Fruit fly (Drosophila melanogaster) whole organism, prepupa: ENCODE data around the gene CG6791.

ENCODE experiments used
- CG11294 ChIP-seq: fragments of 200-800 bp; sonication (Bioruptor generic); IDR thresholded peaks from 2 replicates; pipeline ENCODE4 v1.3.6; 2022; ENCODE audit warnings: missing biosample characterization, missing genetic modification characterization
- CG11762 ChIP-seq: fragments of 200-800 bp; sonication (Bioruptor generic); optimal IDR thresholded peaks from 3 replicates; lab custom pipeline; 2016; ENCODE audit warnings: missing biosample characterization, missing genetic modification characterization; ENCODE audit not compliant: insufficient read depth
- CG15336 ChIP-seq: fragments of 200-800 bp; sonication (Bioruptor generic); IDR thresholded peaks from 2 replicates; pipeline ENCODE4 v1.3.6; 2022; ENCODE audit warnings: missing biosample characterization, missing genetic modification characterization
- CG16779 ChIP-seq: fragments of 200-800 bp; sonication (Bioruptor generic); optimal IDR thresholded peaks from 3 replicates; lab custom pipeline; 2017; ENCODE audit warnings: missing biosample characterization, mild to moderate bottlenecking, missing genetic modification characterization
- CG3032 ChIP-seq: fragments of 200-800 bp; optimal IDR thresholded peaks from 2 replicates; lab custom pipeline; 2019; ENCODE audit warnings: missing biosample characterization, mild to moderate bottlenecking, missing genetic modification characterization, moderate library complexity
- CG32006 ChIP-seq: fragments of 200-800 bp; sonication (Bioruptor generic); optimal IDR thresholded peaks from 3 replicates; lab custom pipeline; 2017; ENCODE audit warnings: missing biosample characterization, mild to moderate bottlenecking, missing genetic modification characterization
- CG34406 ChIP-seq: fragments of 200-800 bp; sonication (Bioruptor generic); optimal IDR thresholded peaks from 3 replicates; lab custom pipeline; 2016; ENCODE audit warnings: missing biosample characterization, missing genetic modification characterization
- CG6163 ChIP-seq: fragments of 200-800 bp; sonication (Bioruptor generic); IDR thresholded peaks from 3 replicates; pipeline ENCODE4 v1.3.6; 2022; ENCODE audit warnings: missing biosample characterization, missing genetic modification characterization
- CG6276 ChIP-seq: fragments of 200-800 bp; sonication (Bioruptor generic); optimal IDR thresholded peaks from 2 replicates; lab custom pipeline; 2017; ENCODE audit warnings: missing biosample characterization, mild to moderate bottlenecking, missing genetic modification characterization
- CG6854 ChIP-seq: fragments of 200-800 bp; sonication (Bioruptor generic); optimal IDR thresholded peaks from 2 replicates; lab custom pipeline; 2017; ENCODE audit warnings: missing biosample characterization, mild to moderate bottlenecking, missing genetic modification characterization
- CG7368 ChIP-seq: fragments of 200-800 bp; sonication (Bioruptor generic); optimal IDR thresholded peaks from 3 replicates; lab custom pipeline; 2016; ENCODE audit warnings: missing biosample characterization, missing genetic modification characterization
- CG8119 ChIP-seq: fragments of 200-800 bp; sonication (Bioruptor generic); IDR thresholded peaks from 3 replicates; pipeline ENCODE4 v1.3.6; 2022; ENCODE audit warnings: missing biosample characterization, missing genetic modification characterization
- CG8319 ChIP-seq: fragments of 200-800 bp; sonication (Bioruptor generic); optimal IDR thresholded peaks from 3 replicates; lab custom pipeline; 2016; ENCODE audit warnings: missing biosample characterization, missing genetic modification characterization
- CG8632 ChIP-seq: fragments of 200-800 bp; sonication (Bioruptor generic); optimal IDR thresholded peaks from 3 replicates; lab custom pipeline; 2016; ENCODE audit warnings: missing biosample characterization, missing genetic modification characterization
- CG9139 ChIP-seq: fragments of 200-800 bp; sonication (Bioruptor generic); optimal IDR thresholded peaks from 3 replicates; lab custom pipeline; 2017; ENCODE audit warnings: missing biosample characterization, mild to moderate bottlenecking, missing genetic modification characterization
- Eip75B ChIP-seq: fragments of 200-800 bp; sonication (Bioruptor generic); optimal IDR thresholded peaks from 3 replicates; lab custom pipeline; 2016; ENCODE audit warnings: missing biosample characterization, missing genetic modification characterization
- Eip78C ChIP-seq: fragments of 200-800 bp; sonication (Bioruptor generic); peaks from one replicate; lab custom pipeline; 2016; ENCODE audit warnings: missing biosample characterization, missing genetic modification characterization
- Ets21C ChIP-seq: fragments of 200-800 bp; sonication (Bioruptor generic); optimal IDR thresholded peaks from 3 replicates; lab custom pipeline; 2016; ENCODE audit warnings: missing biosample characterization, missing genetic modification characterization
- Ets96B ChIP-seq: fragments of 200-800 bp; optimal IDR thresholded peaks from 2 replicates; lab custom pipeline; 2019; ENCODE audit warnings: missing biosample characterization, mild to moderate bottlenecking, missing genetic modification characterization, moderate library complexity
- Hr38 ChIP-seq: sonication (Bioruptor generic); optimal IDR thresholded peaks from 2 replicates; lab custom pipeline; 2016; ENCODE audit warnings: missing biosample characterization, missing genetic modification characterization
- Hr4 ChIP-seq: fragments of 200-800 bp; sonication (Bioruptor generic); optimal IDR thresholded peaks from 3 replicates; lab custom pipeline; 2016; ENCODE audit warnings: missing biosample characterization, missing genetic modification characterization
- Lpt ChIP-seq: fragments of 200-800 bp; sonication (Bioruptor generic); optimal IDR thresholded peaks from 3 replicates; lab custom pipeline; 2016; ENCODE audit warnings: missing biosample characterization, missing genetic modification characterization
- Met ChIP-seq: fragments of 200-800 bp; sonication (Bioruptor generic); optimal IDR thresholded peaks from 3 replicates; lab custom pipeline; 2016; ENCODE audit warnings: missing biosample characterization, missing genetic modification characterization
- OdsH ChIP-seq: fragments of 200-800 bp; sonication (Bioruptor generic); optimal IDR thresholded peaks from 3 replicates; lab custom pipeline; 2016; ENCODE audit warnings: missing biosample characterization, missing genetic modification characterization
- Smox ChIP-seq: fragments of 200-800 bp; sonication (Bioruptor generic); optimal IDR thresholded peaks from 3 replicates; lab custom pipeline; 2016; ENCODE audit warnings: missing biosample characterization, missing genetic modification characterization
- Sox15 ChIP-seq: fragments of 200-800 bp; sonication (Bioruptor generic); optimal IDR thresholded peaks from 3 replicates; lab custom pipeline; 2016; ENCODE audit warnings: missing biosample characterization, missing genetic modification characterization
- achi ChIP-seq: fragments of 200-800 bp; sonication (Bioruptor generic); optimal IDR thresholded peaks from 3 replicates; lab custom pipeline; 2016; ENCODE audit warnings: missing biosample characterization, missing genetic modification characterization
- dac ChIP-seq: fragments of 200-800 bp; sonication (Bioruptor generic); optimal IDR thresholded peaks from 2 replicates; lab custom pipeline; 2017; ENCODE audit warnings: missing biosample characterization, mild to moderate bottlenecking, missing genetic modification characterization
- dsx ChIP-seq: fragments of 200-800 bp; optimal IDR thresholded peaks from 3 replicates; lab custom pipeline; 2019; ENCODE audit warnings: missing biosample characterization, mild to moderate bottlenecking, missing genetic modification characterization, moderate library complexity; ENCODE audit not compliant: poor library complexity, severe bottlenecking
- eg ChIP-seq: fragments of 200-800 bp; sonication (Bioruptor generic); IDR thresholded peaks from 3 replicates; pipeline ENCODE4 v1.3.6; 2022; ENCODE audit warnings: missing biosample characterization, missing genetic modification characterization
- esn ChIP-seq: fragments of 200-800 bp; sonication (Bioruptor generic); optimal IDR thresholded peaks from 2 replicates; lab custom pipeline; 2016; ENCODE audit warnings: missing biosample characterization, mild to moderate bottlenecking, missing genetic modification characterization, moderate library complexity
- fd85E ChIP-seq: fragments of 200-800 bp; sonication (Bioruptor generic); optimal IDR thresholded peaks from 3 replicates; lab custom pipeline; 2016; ENCODE audit warnings: missing biosample characterization, missing genetic modification characterization
- lz ChIP-seq: fragments of 200-800 bp; sonication (Bioruptor generic); optimal IDR thresholded peaks from 3 replicates; lab custom pipeline; 2016; ENCODE audit warnings: missing biosample characterization, missing genetic modification characterization
- net ChIP-seq: fragments of 200-800 bp; sonication (Bioruptor generic); optimal IDR thresholded peaks from 3 replicates; lab custom pipeline; 2016; ENCODE audit warnings: missing biosample characterization, missing genetic modification characterization
- pdm3 ChIP-seq: fragments of 200-800 bp; sonication (Bioruptor generic); optimal IDR thresholded peaks from 3 replicates; lab custom pipeline; 2016; ENCODE audit warnings: missing biosample characterization, missing genetic modification characterization
- salr ChIP-seq, 2 experiments: fragments of 200-800 bp; sonication (Bioruptor generic); optimal IDR thresholded peaks; 3 replicates each; lab custom pipeline; 2016 to 2018; ENCODE audit warnings: missing biosample characterization in 2 of 2, missing genetic modification characterization in 2 of 2, mild to moderate bottlenecking in 1 of 2
- spab ChIP-seq: fragments of 200-800 bp; sonication (Bioruptor generic); optimal IDR thresholded peaks from 2 replicates; lab custom pipeline; 2017; ENCODE audit warnings: missing biosample characterization, mild to moderate bottlenecking, missing genetic modification characterization, missing genetic modification reagents
- topi ChIP-seq: fragments of 200-800 bp; sonication (Bioruptor generic); optimal IDR thresholded peaks from 3 replicates; lab custom pipeline; 2016; ENCODE audit warnings: missing biosample characterization, missing genetic modification characterization

Gene CG6791

DNA sequence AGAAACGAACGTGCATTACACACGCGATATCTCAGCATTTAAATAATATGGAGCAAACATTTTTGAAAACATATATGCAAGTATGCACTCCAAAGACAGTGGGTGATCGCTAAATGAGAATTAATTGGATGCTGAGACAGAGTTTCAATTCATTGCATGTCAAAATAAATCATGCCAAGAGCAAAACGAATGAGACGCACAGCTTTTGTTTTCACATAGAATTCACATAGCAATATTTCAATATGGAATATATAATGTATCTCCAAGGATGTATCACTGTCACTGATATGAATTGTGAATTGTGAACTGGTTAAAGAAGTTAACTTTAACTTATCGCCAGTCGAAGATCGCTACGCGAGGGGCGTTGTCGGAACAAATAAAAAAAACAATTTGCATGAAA, 24.6 kb upstream of the CG6791 start (continued):
- TF ChIP-seq lz (GFP tag; lab: Kevin White, UChicago) (peak; percentile 63), pdm3 (GFP tag; lab: Kevin White, UChicago) (peak; percentile 37), net (no peak), fd85E (GFP tag; lab: Kevin White, UChicago) (peak; percentile 42), CG6163 (GFP tag; lab: Robert Waterston, UW) (0 out of 3 replicates have a peak, but pooled peaks have one; percentile 43), CG3032 (tag; lab: Kevin White, UChicago) (peak; percentile 28), CG6276 (GFP tag; lab: Kevin White, UChicago) (peak; percentile 3), CG8632 (GFP tag; lab: Kevin White, UChicago) (peak; percentile 8), CG7368 (GFP tag; lab: Kevin White, UChicago) (peak; percentile 42), achi (GFP tag; lab: Kevin White, UChicago) (peak; percentile 35), CG34406 (GFP tag; lab: Kevin White, UChicago) (peak; percentile 58), salr (GFP tag; optimal IDR thresholded peaks at IDR 0.05; lab: Kevin White, UChicago) (no peak), CG11294 (GFP tag; lab: Robert Waterston, UW) (no peak; the same call in 1 of the 2 replicates), dsx (GFP tag; lab: Kevin White, UChicago) (peak; percentile 24), esn (GFP tag; lab: Kevin White, UChicago) (peak; percentile 62), CG15336 (GFP tag; lab: Robert Waterston, UW) (peak; percentile 52), CG32006 (peak; percentile 56), Hr38 (GFP tag; lab: Kevin White, UChicago) (no peak), Hr4 (GFP tag; lab: Kevin White, UChicago) (peak; percentile 25), Eip78C (GFP tag; lab: Kevin White, UChicago) (peak; percentile 82), CG6854 (GFP tag; lab: Kevin White, UChicago) (no peak), Ets21C (GFP tag; lab: Kevin White, UChicago) (peak; percentile 26), OdsH (GFP tag; lab: Kevin White, UChicago) (peak; percentile 49), dac (GFP tag; lab: Kevin White, UChicago) (no peak), CG16779 (tag; lab: Kevin White, UChicago) (no peak), Eip75B (GFP tag; lab: Kevin White, UChicago) (peak; percentile 56), CG8319 (GFP tag; lab: Kevin White, UChicago) (peak; percentile 40), CG8119 (GFP tag; lab: Robert Waterston, UW) (no peak), CG9139 (GFP tag; lab: Kevin White, UChicago) (no peak), Ets96B (peak; percentile 52), CG11762 (no peak), Sox15 (GFP tag; lab: Kevin White, UChicago) (peak; percentile 5), Lpt (no peak), eg (GFP tag; lab: Robert Waterston, UW) (0 out of 3 replicates have a peak, but pooled peaks have one; percentile 44), Met (GFP tag; lab: Kevin White, UChicago) (peak; percentile 61), topi (GFP tag; lab: Kevin White, UChicago) (peak; percentile 56), spab (GFP tag; lab: Kevin White, UChicago) (peak; percentile 22)

dm6 chr3R:11614107-11614506, 24.2 kb upstream of the CG6791 start:
- no peak for TF ChIP-seq net
- TF ChIP-seq Smox (GFP tag; lab: Kevin White, UChicago) = no peak
- TF ChIP-seq CG9139 (GFP tag; lab: Kevin White, UChicago) = peak; percentile 2
- TF ChIP-seq Met (GFP tag; lab: Kevin White, UChicago) = no peak
